Fruit fly (Drosophila melanogaster) S2 (cell line): ENCODE results near the gene CG8219.

Experiments used
- CG8478 ChIP-seq: fragments of >200 bp; optimal IDR thresholded peaks from 2 replicates; lab custom pipeline; 2018
- CTCF ChIP-seq, 2 experiments: fragments of >200 bp; optimal IDR thresholded peaks; 2 replicates each; lab custom pipeline; 2018

dm6 chr3L:6215976-6216786 is 15.9 kb downstream of the CG8219 start:
- TF ChIP-seq CG8478 (lab: Kevin White, UChicago) (no peak), CTCF (optimal IDR thresholded peaks at IDR 0.05; lab: Kevin White, UChicago) (no peak)
